Worm (Caenorhabditis elegans) whole organism, early embryonic: Measurements from ENCODE around the gene dkc-1.

Experiments used
- B0310.2 ChIP-seq: sonication (generic microtip); optimal IDR thresholded peaks from 2 replicates; lab custom pipeline; 2016; ENCODE audit warnings: mild to moderate bottlenecking, missing genetic modification characterization, missing compliant biosample characterization
- ama-1 ChIP-seq: fragments of 150-350 bp; optimal IDR thresholded peaks from 2 replicates; lab custom pipeline; 2014
- ceh-13 ChIP-seq: fragments of 200-800 bp; sonication (Bioruptor generic); optimal IDR thresholded peaks from 2 replicates; lab custom pipeline; 2018; ENCODE audit warnings: mild to moderate bottlenecking, missing genetic modification characterization, missing compliant biosample characterization
- tra-4 ChIP-seq: sonication (generic microtip); optimal IDR thresholded peaks from 2 replicates; lab custom pipeline; 2017; ENCODE audit warnings: missing genetic modification characterization, missing compliant biosample characterization

ce11 chrIII:10706972-10707438 is 41.2 kb upstream of the dkc-1 start, which contains the start of the genes Y39A1A.21 and Y39A1A.22:
- TF ChIP-seq ama-1 (lab: Kevin White, UChicago), result no peak
- TF ChIP-seq tra-4 (tag; lab: Kevin White, UChicago), result no peak
- no peak for TF ChIP-seq ceh-13
- no peak for TF ChIP-seq B0310.2 (tag; lab: Kevin White, UChicago)
